Fruit fly (Drosophila melanogaster) whole organism, embryonic: ENCODE measurements around the gene CG11741.
A peak's percentile ranks its signal among the peaks of the same experiment; 100 is the strongest.

Experiments used
- ATbp ChIP-seq: fragments of 200-800 bp; sonication (Bioruptor generic); optimal IDR thresholded peaks from 2 replicates; lab custom pipeline; 2017; ENCODE audit warnings: missing biosample characterization, mild to moderate bottlenecking, missing genetic modification characterization, missing genetic modification reagents
- CG10366 ChIP-seq: fragments of 200-800 bp; sonication (Bioruptor generic); IDR thresholded peaks from 2 replicates; pipeline ENCODE4 v1.3.6; 2022; ENCODE audit warnings: missing biosample characterization, missing genetic modification characterization
- CG10462 ChIP-seq: fragments of 200-800 bp; sonication (Bioruptor generic); optimal IDR thresholded peaks from 2 replicates; lab custom pipeline; 2016; ENCODE audit warnings: missing biosample characterization, missing genetic modification characterization
- CG11695 ChIP-seq: fragments of 200-800 bp; sonication (Bioruptor generic); IDR thresholded peaks from 3 replicates; pipeline ENCODE4 v1.3.6; 2022; ENCODE audit warnings: missing biosample characterization, missing genetic modification characterization
- CG13123 ChIP-seq: fragments of 200-800 bp; sonication (Bioruptor generic); optimal IDR thresholded peaks from 2 replicates; lab custom pipeline; 2016; ENCODE audit warnings: missing biosample characterization, missing genetic modification characterization
- CG15011 ChIP-seq: fragments of 200-800 bp; sonication (Bioruptor generic); optimal IDR thresholded peaks from 3 replicates; lab custom pipeline; 2018; ENCODE audit warnings: missing biosample characterization, mild to moderate bottlenecking, missing genetic modification characterization
- CG1529 ChIP-seq: fragments of 200-800 bp; sonication (Bioruptor generic); optimal IDR thresholded peaks from 3 replicates; lab custom pipeline; 2018; ENCODE audit warnings: missing biosample characterization, missing genetic modification characterization
- CG15601 ChIP-seq: fragments of 200-800 bp; sonication (Bioruptor generic); optimal IDR thresholded peaks from 3 replicates; lab custom pipeline; 2019; ENCODE audit warnings: missing biosample characterization, mild to moderate bottlenecking, missing genetic modification characterization, moderate library complexity
- CG1602 ChIP-seq: fragments of 200-800 bp; sonication (Bioruptor generic); optimal IDR thresholded peaks from 3 replicates; lab custom pipeline; 2016; ENCODE audit warnings: missing biosample characterization, missing genetic modification characterization
- CG2875 ChIP-seq: fragments of 200-800 bp; sonication (Bioruptor generic); optimal IDR thresholded peaks from 2 replicates; lab custom pipeline; 2017; ENCODE audit warnings: missing biosample characterization, mild to moderate bottlenecking, missing genetic modification characterization, missing genetic modification reagents
- CG30431 ChIP-seq: fragments of 200-800 bp; sonication (Bioruptor generic); optimal IDR thresholded peaks from 2 replicates; lab custom pipeline; 2017; ENCODE audit warnings: missing biosample characterization, missing genetic modification characterization
- CG3847 ChIP-seq: fragments of 200-800 bp; sonication (Bioruptor generic); IDR thresholded peaks from 2 replicates; pipeline ENCODE4 v1.3.6; 2022; ENCODE audit warnings: missing biosample characterization, missing genetic modification characterization
- CG3995 ChIP-seq: fragments of 200-800 bp; sonication (Bioruptor generic); optimal IDR thresholded peaks from 3 replicates; lab custom pipeline; 2016; ENCODE audit warnings: missing biosample characterization, missing genetic modification characterization
- CG43689 ChIP-seq: fragments of 200-800 bp; sonication (Bioruptor generic); IDR thresholded peaks from 2 replicates; pipeline ENCODE4 v1.3.6; 2022; ENCODE audit warnings: missing biosample characterization, missing genetic modification characterization
- CG6175 ChIP-seq: fragments of 200-800 bp; sonication (Bioruptor generic); IDR thresholded peaks from 3 replicates; pipeline ENCODE4 v1.3.6; 2022; ENCODE audit warnings: missing biosample characterization, missing genetic modification characterization
- CG6272 ChIP-seq: fragments of 200-800 bp; sonication (Bioruptor generic); IDR thresholded peaks from 2 replicates; pipeline ENCODE4 v1.3.6; 2022; ENCODE audit warnings: missing biosample characterization, missing genetic modification characterization
- CG8924 ChIP-seq: fragments of 200-800 bp; optimal IDR thresholded peaks from 3 replicates; lab custom pipeline; 2019; ENCODE audit warnings: missing biosample characterization, mild to moderate bottlenecking, missing genetic modification characterization, moderate library complexity
- CG9437 ChIP-seq: fragments of 200-800 bp; sonication (Bioruptor generic); optimal IDR thresholded peaks from 2 replicates; lab custom pipeline; 2018; ENCODE audit warnings: missing biosample characterization, mild to moderate bottlenecking, missing genetic modification characterization
- Chrac-16 ChIP-seq: fragments of 200-800 bp; sonication (Bioruptor generic); optimal IDR thresholded peaks from 3 replicates; lab custom pipeline; 2016; ENCODE audit warnings: missing biosample characterization, missing genetic modification characterization
- CkIIα-i1 ChIP-seq: fragments of 200-800 bp; sonication (Bioruptor generic); IDR thresholded peaks from 2 replicates; pipeline ENCODE4 v1.3.6; 2022; ENCODE audit warnings: missing biosample characterization, missing genetic modification characterization
- Dfd ChIP-seq, 2 experiments: fragments of >200 bp; optimal IDR thresholded peaks; 2 replicates each; lab custom pipeline; 2017; ENCODE audit warnings: missing biosample characterization in 2 of 2, missing genetic modification characterization in 2 of 2
- Dref ChIP-seq: fragments of 200-800 bp; sonication (Bioruptor generic); IDR thresholded peaks from 2 replicates; pipeline ENCODE4 v1.3.6; 2022; ENCODE audit warnings: missing biosample characterization, missing genetic modification characterization
- ERR ChIP-seq: fragments of 200-800 bp; sonication (Bioruptor generic); optimal IDR thresholded peaks from 2 replicates; lab custom pipeline; 2016; ENCODE audit warnings: missing biosample characterization, missing genetic modification characterization
- Ets97D ChIP-seq: fragments of 200-800 bp; sonication (Bioruptor generic); optimal IDR thresholded peaks from 3 replicates; lab custom pipeline; 2016; ENCODE audit warnings: missing biosample characterization, missing genetic modification characterization
- HHEX ChIP-seq: fragments of 200-800 bp; sonication (Bioruptor generic); optimal IDR thresholded peaks from 3 replicates; lab custom pipeline; 2017; ENCODE audit warnings: missing biosample characterization, mild to moderate bottlenecking, missing genetic modification characterization, missing genetic modification reagents
- Max ChIP-seq: fragments of 200-800 bp; sonication (Bioruptor generic); optimal IDR thresholded peaks from 2 replicates; lab custom pipeline; 2016; ENCODE audit warnings: missing biosample characterization, mild to moderate bottlenecking, missing genetic modification characterization
- NfI ChIP-seq: fragments of 200-800 bp; sonication (Bioruptor generic); optimal IDR thresholded peaks from 3 replicates; lab custom pipeline; 2018; ENCODE audit warnings: missing biosample characterization, mild to moderate bottlenecking, missing genetic modification characterization, moderate library complexity
- Oli ChIP-seq: fragments of 200-800 bp; sonication (Bioruptor generic); optimal IDR thresholded peaks from 2 replicates; lab custom pipeline; 2018; ENCODE audit warnings: missing biosample characterization, mild to moderate bottlenecking, missing genetic modification characterization, moderate library complexity
- Ravus ChIP-seq: fragments of 200-800 bp; sonication (Bioruptor generic); IDR thresholded peaks from 2 replicates; pipeline ENCODE4 v1.3.6; 2022; ENCODE audit warnings: missing biosample characterization, missing genetic modification characterization
- Side ChIP-seq: fragments of 200-800 bp; sonication (Bioruptor generic); optimal IDR thresholded peaks from 2 replicates; lab custom pipeline; 2016; ENCODE audit warnings: missing biosample characterization, missing genetic modification characterization
- Sox102F ChIP-seq: fragments of 200-800 bp; sonication (Bioruptor generic); optimal IDR thresholded peaks from 2 replicates; lab custom pipeline; 2018; ENCODE audit warnings: missing biosample characterization, mild to moderate bottlenecking, missing genetic modification characterization, moderate library complexity
- Sry-δ ChIP-seq: fragments of 200-800 bp; sonication (Bioruptor generic); optimal IDR thresholded peaks from 2 replicates; lab custom pipeline; 2016; ENCODE audit warnings: missing biosample characterization, missing genetic modification characterization
- Tbp ChIP-seq: fragments of >200 bp; optimal IDR thresholded peaks from 2 replicates; lab custom pipeline; 2018; ENCODE audit warnings: missing biosample characterization, missing genetic modification characterization
- Xrp1 ChIP-seq: fragments of 200-800 bp; sonication (Bioruptor generic); IDR thresholded peaks from 2 replicates; pipeline ENCODE4 v1.3.6; 2022; ENCODE audit warnings: missing biosample characterization, missing genetic modification characterization
- az2 ChIP-seq: fragments of 200-800 bp; sonication (Bioruptor generic); optimal IDR thresholded peaks from 3 replicates; lab custom pipeline; 2016; ENCODE audit warnings: missing biosample characterization, missing genetic modification characterization
- cad ChIP-seq: fragments of >200 bp; optimal IDR thresholded peaks from 2 replicates; lab custom pipeline; 2017; ENCODE audit warnings: missing biosample characterization, missing genetic modification characterization
- cas ChIP-seq: fragments of 200-800 bp; sonication (Bioruptor generic); IDR thresholded peaks from 2 replicates; pipeline ENCODE4 v1.3.6; 2022; ENCODE audit warnings: missing biosample characterization, missing genetic modification characterization
- cato ChIP-seq: fragments of 200-800 bp; sonication (Bioruptor generic); optimal IDR thresholded peaks from 2 replicates; lab custom pipeline; 2016; ENCODE audit warnings: missing biosample characterization, missing genetic modification characterization, borderline replicate concordance
- caup ChIP-seq: fragments of 200-800 bp; sonication (Bioruptor generic); optimal IDR thresholded peaks from 3 replicates; lab custom pipeline; 2017; ENCODE audit warnings: missing biosample characterization, mild to moderate bottlenecking, missing genetic modification characterization, moderate library complexity; ENCODE audit not compliant: severe bottlenecking
- chif ChIP-seq, 2 experiments: fragments of 200-800 bp; sonication (Bioruptor generic); optimal IDR thresholded peaks; 3 replicates each; lab custom pipeline; 2016; ENCODE audit warnings: missing biosample characterization in 2 of 2, missing genetic modification characterization in 2 of 2
- crp ChIP-seq, 2 experiments: fragments of 200-800 bp; sonication (Bioruptor generic); optimal IDR thresholded peaks; 2 replicates in 1 of 2; 3 replicates in 1 of 2; lab custom pipeline; 2017; ENCODE audit warnings: missing biosample characterization in 2 of 2, missing genetic modification characterization in 2 of 2, mild to moderate bottlenecking in 1 of 2, moderate library complexity in 1 of 2
- disco-r ChIP-seq: fragments of 200-800 bp; sonication (Bioruptor generic); optimal IDR thresholded peaks from 2 replicates; lab custom pipeline; 2016; ENCODE audit warnings: missing biosample characterization, missing genetic modification characterization
- dysf ChIP-seq: fragments of 200-800 bp; sonication (Bioruptor generic); IDR thresholded peaks from 3 replicates; pipeline ENCODE4 v1.3.6; 2022; ENCODE audit warnings: missing biosample characterization, missing genetic modification characterization
- fu2 ChIP-seq: fragments of 200-800 bp; sonication (Bioruptor generic); optimal IDR thresholded peaks from 2 replicates; lab custom pipeline; 2016; ENCODE audit warnings: missing biosample characterization, missing genetic modification characterization
- inv ChIP-seq: fragments of 200-800 bp; sonication (Bioruptor generic); IDR thresholded peaks from 2 replicates; pipeline ENCODE4 v1.3.6; 2022; ENCODE audit warnings: missing biosample characterization, missing genetic modification characterization; ENCODE audit not compliant: partially characterized antibody
- seq ChIP-seq: fragments of 200-800 bp; sonication (Bioruptor generic); IDR thresholded peaks from 2 replicates; pipeline ENCODE4 v1.3.6; 2022; ENCODE audit warnings: missing biosample characterization, missing genetic modification characterization
- stc ChIP-seq: fragments of 200-800 bp; sonication (Bioruptor generic); IDR thresholded peaks from 2 replicates; pipeline ENCODE4 v1.3.6; 2022; ENCODE audit warnings: missing biosample characterization, missing genetic modification characterization
- tio ChIP-seq: fragments of 200-800 bp; sonication (Bioruptor generic); optimal IDR thresholded peaks from 2 replicates; lab custom pipeline; 2017; ENCODE audit warnings: missing biosample characterization, missing genetic modification characterization, inconsistent platforms
- toy ChIP-seq: fragments of 200-800 bp; sonication (Bioruptor generic); IDR thresholded peaks from 2 replicates; pipeline ENCODE4 v1.3.6; 2022; ENCODE audit warnings: missing biosample characterization, missing genetic modification characterization
- trh ChIP-seq: fragments of 200-800 bp; sonication (Bioruptor generic); optimal IDR thresholded peaks from 2 replicates; lab custom pipeline; 2016; ENCODE audit warnings: missing biosample characterization, missing genetic modification characterization
- tup ChIP-seq: fragments of 200-800 bp; sonication (Bioruptor generic); optimal IDR thresholded peaks from 2 replicates; lab custom pipeline; 2016; ENCODE audit warnings: missing biosample characterization, mild to moderate bottlenecking, missing genetic modification characterization, moderate library complexity
- vfl ChIP-seq: fragments of 200-800 bp; sonication (Bioruptor generic); optimal IDR thresholded peaks from 2 replicates; lab custom pipeline; 2016; ENCODE audit warnings: missing biosample characterization, missing genetic modification characterization

CG11741 gene

DNA sequence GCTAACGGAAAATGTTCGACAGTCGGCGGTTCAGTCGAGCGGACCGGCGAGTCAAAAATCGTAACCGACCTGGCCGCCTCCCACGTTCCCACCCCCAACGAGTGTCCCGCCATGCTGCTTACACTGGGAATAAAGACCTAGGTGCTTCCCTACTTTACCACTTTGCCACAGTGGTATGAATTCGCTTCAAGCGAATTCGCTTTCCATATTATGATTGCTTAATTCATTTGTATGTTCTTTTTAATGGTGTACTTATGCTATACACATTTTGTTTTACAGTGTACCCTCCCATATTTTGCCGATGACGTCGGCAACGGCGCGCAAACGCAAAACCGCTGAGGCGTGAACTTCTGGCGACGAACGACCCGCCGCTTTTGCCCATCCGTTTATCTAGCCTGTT, 45.8 kb downstream of the CG11741 start (continued):
- TF ChIP-seq ATbp = peak; percentile 78
- no peak for TF ChIP-seq CG13123
- no peak for TF ChIP-seq Dfd (GFP tag; optimal IDR thresholded peaks at IDR 0.05; lab: Kevin White, UChicago)
- no peak for TF ChIP-seq fu2 (GFP tag; lab: Kevin White, UChicago)
- peak; percentile 72 for TF ChIP-seq HHEX (GFP tag; lab: Kevin White, UChicago)
- no peak for TF ChIP-seq ERR
- TF ChIP-seq CG1529 (GFP tag; lab: Kevin White, UChicago) = peak; percentile 40
- TF ChIP-seq Sry-δ (GFP tag; lab: Kevin White, UChicago) = no peak
- peak; percentile 67 for TF ChIP-seq Side (GFP tag; lab: Kevin White, UChicago)
- TF ChIP-seq cad (GFP tag; lab: Kevin White, UChicago) = no peak
- 0 out of 3 replicates have a peak, but pooled peaks have one; percentile 39 for TF ChIP-seq CG11695 (GFP tag; lab: Robert Waterston, UW)
- peak; percentile 69 for TF ChIP-seq Sox102F
- peak; percentile 13 for TF ChIP-seq Ets97D (GFP tag; lab: Kevin White, UChicago)
- 0 out of 2 replicates have a peak, but pooled peaks have one; percentile 32 for TF ChIP-seq CG43689
- TF ChIP-seq CG10462 (GFP tag; lab: Kevin White, UChicago) = peak; percentile 7
- peak; percentile 70 for TF ChIP-seq NfI (GFP tag; lab: Kevin White, UChicago)
- TF ChIP-seq inv (GFP tag; lab: Robert Waterston, UW) = no peak
- TF ChIP-seq tup = peak; percentile 22
- no peak for TF ChIP-seq CG15011
- TF ChIP-seq CG2875 (GFP tag; lab: Kevin White, UChicago) = peak; percentile 47
- TF ChIP-seq toy (GFP tag; lab: Robert Waterston, UW) = peak; percentile 68
- TF ChIP-seq cas (GFP tag; lab: Robert Waterston, UW) = no peak
- no peak for TF ChIP-seq CG6175
- peak; percentile 56 for TF ChIP-seq stc (GFP tag; lab: Robert Waterston, UW)
- no peak for TF ChIP-seq CG3995 (GFP tag; lab: Kevin White, UChicago)
- TF ChIP-seq CkIIα-i1 (GFP tag; lab: Robert Waterston, UW) = no peak
- peak; percentile 30 to 65 for TF ChIP-seq chif (GFP tag; optimal IDR thresholded peaks at IDR 0.05; lab: Kevin White, UChicago)
- peak; percentile 60 for TF ChIP-seq CG30431 (GFP tag; lab: Kevin White, UChicago)
- TF ChIP-seq CG6272 (GFP tag; lab: Robert Waterston, UW) = peak; percentile 51; the same call in 1 of the 2 replicates
- no peak for TF ChIP-seq vfl
- peak; percentile 69 for TF ChIP-seq CG3847 (GFP tag; lab: Robert Waterston, UW)
- TF ChIP-seq Chrac-16 (GFP tag; lab: Kevin White, UChicago) = peak; percentile 33
- TF ChIP-seq CG9437 (GFP tag; lab: Kevin White, UChicago) = peak; percentile 6
- TF ChIP-seq CG15601 = no peak
- peak; percentile 67; the same call in 1 of the 2 replicates for TF ChIP-seq seq
- peak; percentile 78; the same call in 1 of the 2 replicates for TF ChIP-seq Xrp1 (GFP tag; lab: Robert Waterston, UW)
- peak; percentile 62 for TF ChIP-seq CG1602 (GFP tag; lab: Kevin White, UChicago)
- no peak for TF ChIP-seq crp (GFP tag; optimal IDR thresholded peaks at IDR 0.05; lab: Kevin White, UChicago)
- no peak for TF ChIP-seq Ravus (GFP tag; lab: Robert Waterston, UW)
- TF ChIP-seq disco-r = peak; percentile 20
- peak; percentile 8 for TF ChIP-seq cato (GFP tag; lab: Kevin White, UChicago)
- TF ChIP-seq CG8924 = peak; percentile 64
- TF ChIP-seq Tbp (GFP tag; lab: Kevin White, UChicago) = no peak
- TF ChIP-seq Dref (GFP tag; lab: Robert Waterston, UW) = 0 out of 2 replicates have a peak, but pooled peaks have one; percentile 10
- TF ChIP-seq dysf (GFP tag; lab: Robert Waterston, UW) = peak; percentile 85
- TF ChIP-seq az2 = peak; percentile 61
- peak; percentile 11 for TF ChIP-seq Max (GFP tag; lab: Kevin White, UChicago)
- TF ChIP-seq trh (GFP tag; lab: Kevin White, UChicago) = no peak
- TF ChIP-seq caup = peak; percentile 71
- peak; percentile 71 for TF ChIP-seq CG10366 (GFP tag; lab: Robert Waterston, UW)
- peak; percentile 20 for TF ChIP-seq tio (GFP tag; lab: Kevin White, UChicago)
- TF ChIP-seq Oli = peak; percentile 71
